Worm (Caenorhabditis elegans) whole organism, early embryonic: Measurements from ENCODE around the gene grd-2.

Source experiments
- B0310.2 ChIP-seq: sonication (generic microtip); optimal IDR thresholded peaks from 2 replicates; lab custom pipeline; 2016; ENCODE audit warnings: mild to moderate bottlenecking, missing genetic modification characterization, missing compliant biosample characterization
- F13C5.2 ChIP-seq: sonication (generic microtip); optimal IDR thresholded peaks from 2 replicates; lab custom pipeline; 2017; ENCODE audit warnings: mild to moderate bottlenecking, missing genetic modification characterization, inconsistent platforms, missing compliant biosample characterization
- aly-1 ChIP-seq: sonication (generic microtip); optimal IDR thresholded peaks from 2 replicates; lab custom pipeline; 2016; ENCODE audit warnings: missing genetic modification characterization, missing compliant biosample characterization
- ama-1 ChIP-seq: fragments of 150-350 bp; optimal IDR thresholded peaks from 2 replicates; lab custom pipeline; 2014
- ceh-13 ChIP-seq: fragments of 200-800 bp; sonication (Bioruptor generic); optimal IDR thresholded peaks from 2 replicates; lab custom pipeline; 2018; ENCODE audit warnings: mild to moderate bottlenecking, missing genetic modification characterization, missing compliant biosample characterization
- ceh-36 ChIP-seq: sonication (generic microtip); optimal IDR thresholded peaks from 2 replicates; lab custom pipeline; 2016; ENCODE audit warnings: missing genetic modification characterization, inconsistent platforms, missing compliant biosample characterization
- ets-7 ChIP-seq: sonication (generic microtip); optimal IDR thresholded peaks from 2 replicates; lab custom pipeline; 2016; ENCODE audit warnings: missing genotype, missing genetic modification characterization, missing compliant biosample characterization
- flt-1 ChIP-seq: fragments of 200-800 bp; sonication (Bioruptor generic); IDR thresholded peaks from 2 replicates; pipeline ENCODE4 v1.3.6; 2022; ENCODE audit warnings: missing genetic modification characterization, missing compliant biosample characterization
- hmbx-1 ChIP-seq: sonication (generic microtip); optimal IDR thresholded peaks from 2 replicates; lab custom pipeline; 2016; ENCODE audit warnings: mild to moderate bottlenecking, missing genetic modification characterization, missing compliant biosample characterization
- hmg-4 ChIP-seq: fragments of 200-800 bp; sonication (Bioruptor generic); optimal IDR thresholded peaks from 2 replicates; lab custom pipeline; 2018; ENCODE audit warnings: mild to moderate bottlenecking, missing genetic modification characterization, missing compliant biosample characterization
- hnd-1 ChIP-seq: sonication (generic microtip); optimal IDR thresholded peaks from 2 replicates; lab custom pipeline; 2016; ENCODE audit warnings: missing genetic modification characterization, missing compliant biosample characterization
- pes-1 ChIP-seq: fragments of 200-800 bp; sonication (Bioruptor generic); IDR thresholded peaks from 2 replicates; pipeline ENCODE4 v1.3.6; 2022; ENCODE audit warnings: missing genetic modification reagents, missing genetic modification characterization, missing compliant biosample characterization
- scrt-1 ChIP-seq: fragments of 200-800 bp; sonication (Bioruptor generic); IDR thresholded peaks from 2 replicates; pipeline ENCODE4 v1.3.6; 2022; ENCODE audit warnings: missing genetic modification characterization, missing compliant biosample characterization
- sea-1 ChIP-seq: fragments of 200-800 bp; sonication (Bioruptor generic); conservative IDR thresholded peaks from 2 replicates; pipeline ENCODE4 v1.3.6; 2022; ENCODE audit warnings: missing genetic modification characterization, missing compliant biosample characterization
- tbx-11 ChIP-seq: fragments of 200-800 bp; sonication (Bioruptor generic); IDR thresholded peaks from 2 replicates; pipeline ENCODE4 v1.3.6; 2022; ENCODE audit warnings: missing genetic modification characterization, missing compliant biosample characterization
- tbx-37 ChIP-seq: fragments of 200-800 bp; sonication (Bioruptor generic); conservative IDR thresholded peaks from 2 replicates; pipeline ENCODE4 v1.3.6; 2022; ENCODE audit warnings: missing genetic modification reagents, missing genetic modification characterization, missing compliant biosample characterization
- tra-4 ChIP-seq: sonication (generic microtip); optimal IDR thresholded peaks from 2 replicates; lab custom pipeline; 2017; ENCODE audit warnings: missing genetic modification characterization, missing compliant biosample characterization

grd-2 gene

ce11 chrV:20631255-20631654 lies 21.7 kb downstream of the grd-2 start, which contains the start of gene F46B3.14:
Gene F46B3.14, minus strand, starts transcription at chrV:20631355.
- TF ChIP-seq tra-4 (tag; lab: Kevin White, UChicago) (no peak), hmg-4 (no peak), ama-1 (lab: Kevin White, UChicago) (no peak), B0310.2 (tag; lab: Kevin White, UChicago) (no peak), ets-7 (tag; lab: Kevin White, UChicago) (no peak), aly-1 (tag; lab: Kevin White, UChicago) (no peak), ceh-36 (no peak), ceh-13 (no peak)

DNA sequence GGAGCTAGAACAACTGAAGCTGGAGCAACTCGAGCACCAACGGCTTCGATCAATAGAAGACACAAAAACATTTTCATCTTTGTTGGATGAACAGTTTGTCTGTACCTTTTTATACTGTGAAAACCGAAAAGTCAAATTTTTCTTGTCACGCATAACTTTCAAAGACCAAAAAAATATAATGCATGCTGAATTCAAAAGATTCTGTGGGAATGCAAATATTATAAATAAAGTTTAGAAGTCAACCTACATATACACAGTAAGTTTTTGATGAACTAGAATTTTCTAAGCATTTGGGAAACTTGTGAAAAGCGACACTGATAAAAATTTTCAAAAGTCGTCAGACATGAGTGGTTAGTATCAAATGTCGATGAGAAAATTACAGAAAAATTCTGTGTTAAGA lies 24.0 kb downstream of the grd-2 start, which contains the start of gene F46B3.15:
Gene F46B3.15, minus strand, starts transcription at position 101 of the 400 bp plus-strand sequence.
- no peak for TF ChIP-seq flt-1 (GFP tag; lab: Robert Waterston, UW)
- no peak for TF ChIP-seq B0310.2 (tag; lab: Kevin White, UChicago)

DNA sequence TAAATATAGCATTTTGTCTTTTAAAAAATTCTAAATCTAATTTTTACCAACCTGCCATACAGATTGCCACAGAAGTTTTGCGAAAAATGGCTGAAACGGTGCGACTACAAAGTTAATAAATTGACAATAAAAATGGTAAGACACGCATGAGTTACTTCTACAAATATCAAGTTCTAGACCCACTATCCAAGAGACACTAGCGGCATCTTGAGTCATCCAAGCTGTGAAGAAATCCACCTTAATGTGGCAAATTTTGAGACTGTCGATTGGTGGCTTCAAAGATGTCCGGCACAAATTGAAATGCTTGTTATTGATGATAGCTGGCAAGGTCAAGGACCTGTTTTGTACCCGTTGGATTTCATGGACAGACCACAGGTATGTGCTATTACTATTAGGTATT lies 24.7 kb downstream of the grd-2 start, which contains the start of gene F46B3.16:
Gene F46B3.16, plus strand, starts transcription at position 301 of the 400 bp plus-strand sequence.
- TF ChIP-seq ets-7 (tag; lab: Kevin White, UChicago) (no peak), ceh-36 (no peak), B0310.2 (tag; lab: Kevin White, UChicago) (no peak)

DNA sequence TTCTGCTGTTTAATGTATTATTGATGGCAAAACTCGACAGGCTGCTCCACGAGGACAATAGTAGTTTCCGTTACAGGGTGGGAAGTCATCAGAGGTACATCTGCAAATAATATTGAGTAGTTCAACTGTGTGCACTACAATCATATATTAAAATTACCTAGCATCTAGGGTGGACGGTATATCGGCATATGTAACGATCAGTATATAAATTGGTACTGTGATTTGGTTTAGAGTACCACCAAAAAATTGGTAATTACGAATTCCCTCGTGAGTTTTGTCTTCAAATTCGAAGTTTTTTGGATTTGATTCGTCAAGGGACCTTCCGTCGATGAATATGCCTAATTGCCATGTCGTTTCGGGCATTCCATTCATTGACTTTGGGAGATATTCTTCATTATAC lies 27.3 kb downstream of the grd-2 start, which contains the start of gene ttr-13:
Gene ttr-13, minus strand, starts transcription at position 101 of the 400 bp plus-strand sequence.
- no peak for TF ChIP-seq ama-1 (lab: Kevin White, UChicago)
- no peak for TF ChIP-seq scrt-1
- TF ChIP-seq ets-7 (tag; lab: Kevin White, UChicago): no peak
- no peak for TF ChIP-seq hnd-1 (tag; lab: Kevin White, UChicago)
- TF ChIP-seq flt-1 (GFP tag; lab: Robert Waterston, UW): no peak
- no peak for TF ChIP-seq sea-1 (GFP tag; lab: Robert Waterston, UW)
- TF ChIP-seq B0310.2 (tag; lab: Kevin White, UChicago): no peak
- no peak for TF ChIP-seq F13C5.2 (tag; lab: Kevin White, UChicago)
- no peak for TF ChIP-seq ceh-36
- no peak for TF ChIP-seq hmbx-1 (tag; lab: Kevin White, UChicago)
- TF ChIP-seq tbx-11 (GFP tag; lab: Robert Waterston, UW): no peak
- no peak for TF ChIP-seq pes-1 (GFP tag; lab: Robert Waterston, UW)
- no peak for TF ChIP-seq ceh-13

DNA sequence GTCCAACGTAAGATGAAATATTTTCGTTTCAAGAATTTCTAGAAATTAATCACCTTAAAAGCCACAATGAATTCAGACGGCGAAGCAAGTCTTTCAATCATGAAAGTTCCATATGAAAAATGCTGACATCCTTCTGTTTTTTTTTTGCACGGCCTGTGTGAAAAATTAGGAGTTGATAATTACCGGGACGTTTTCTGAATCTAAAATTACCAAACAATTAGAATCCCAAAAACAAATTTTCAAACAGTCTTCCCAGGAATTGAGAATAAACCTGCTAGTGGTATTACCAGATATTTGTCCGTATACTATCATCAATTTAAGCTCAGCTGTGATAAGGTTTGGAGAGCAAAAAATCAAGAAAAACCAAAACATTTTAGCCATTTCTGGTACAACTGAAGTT lies 28.8 kb downstream of the grd-2 start, which contains the start of gene Y44A6B.3:
Gene Y44A6B.3, minus strand, starts transcription at position 101 of the 400 bp plus-strand sequence.
- TF ChIP-seq flt-1 (GFP tag; lab: Robert Waterston, UW) (no peak), F13C5.2 (tag; lab: Kevin White, UChicago) (no peak), sea-1 (GFP tag; lab: Robert Waterston, UW) (no peak), pes-1 (GFP tag; lab: Robert Waterston, UW) (no peak), tbx-37 (no peak), tbx-11 (GFP tag; lab: Robert Waterston, UW) (no peak), aly-1 (tag; lab: Kevin White, UChicago) (no peak)

- TF ChIP-seq pes-1 (GFP tag; lab: Robert Waterston, UW): no peak
- no peak for TF ChIP-seq hnd-1 (tag; lab: Kevin White, UChicago)
- TF ChIP-seq tra-4 (tag; lab: Kevin White, UChicago): no peak
- no peak for TF ChIP-seq tbx-11 (GFP tag; lab: Robert Waterston, UW)
- no peak for TF ChIP-seq sea-1 (GFP tag; lab: Robert Waterston, UW)
- TF ChIP-seq B0310.2 (tag; lab: Kevin White, UChicago): no peak
- no peak for TF ChIP-seq scrt-1
- TF ChIP-seq ceh-36: no peak
- TF ChIP-seq flt-1 (GFP tag; lab: Robert Waterston, UW): no peak
- no peak for TF ChIP-seq hmbx-1 (tag; lab: Kevin White, UChicago)
- TF ChIP-seq tbx-37: no peak
- no peak for TF ChIP-seq hmg-4
- TF ChIP-seq F13C5.2 (tag; lab: Kevin White, UChicago): no peak
- TF ChIP-seq ama-1 (lab: Kevin White, UChicago): no peak
- no peak for TF ChIP-seq ceh-13
- TF ChIP-seq aly-1 (tag; lab: Kevin White, UChicago): no peak
- no peak for TF ChIP-seq ets-7 (tag; lab: Kevin White, UChicago)
Measured at ce11 chrV:20639294-20639693, 29.7 kb downstream of the grd-2 start, which contains the start of gene srxa-14. Gene srxa-14, plus strand, starts transcription at chrV:20639594.

ce11 chrV:20641896-20642295 lies 32.3 kb downstream of the grd-2 start, which contains the start of gene srxa-15:
Gene srxa-15, plus strand, starts transcription at chrV:20642196.
- TF ChIP-seq sea-1 (GFP tag; lab: Robert Waterston, UW): no peak
- no peak for TF ChIP-seq scrt-1
- TF ChIP-seq flt-1 (GFP tag; lab: Robert Waterston, UW): no peak
- no peak for TF ChIP-seq pes-1 (GFP tag; lab: Robert Waterston, UW)
- TF ChIP-seq tra-4 (tag; lab: Kevin White, UChicago): no peak
- TF ChIP-seq ama-1 (lab: Kevin White, UChicago): no peak
- TF ChIP-seq hmbx-1 (tag; lab: Kevin White, UChicago): no peak
- no peak for TF ChIP-seq ceh-13
- no peak for TF ChIP-seq ceh-36
- no peak for TF ChIP-seq hmg-4
- TF ChIP-seq F13C5.2 (tag; lab: Kevin White, UChicago): no peak
- TF ChIP-seq hnd-1 (tag; lab: Kevin White, UChicago): no peak
- TF ChIP-seq tbx-37: no peak
- TF ChIP-seq B0310.2 (tag; lab: Kevin White, UChicago): no peak
- TF ChIP-seq ets-7 (tag; lab: Kevin White, UChicago): no peak
- no peak for TF ChIP-seq aly-1 (tag; lab: Kevin White, UChicago)
- TF ChIP-seq tbx-11 (GFP tag; lab: Robert Waterston, UW): no peak

DNA sequence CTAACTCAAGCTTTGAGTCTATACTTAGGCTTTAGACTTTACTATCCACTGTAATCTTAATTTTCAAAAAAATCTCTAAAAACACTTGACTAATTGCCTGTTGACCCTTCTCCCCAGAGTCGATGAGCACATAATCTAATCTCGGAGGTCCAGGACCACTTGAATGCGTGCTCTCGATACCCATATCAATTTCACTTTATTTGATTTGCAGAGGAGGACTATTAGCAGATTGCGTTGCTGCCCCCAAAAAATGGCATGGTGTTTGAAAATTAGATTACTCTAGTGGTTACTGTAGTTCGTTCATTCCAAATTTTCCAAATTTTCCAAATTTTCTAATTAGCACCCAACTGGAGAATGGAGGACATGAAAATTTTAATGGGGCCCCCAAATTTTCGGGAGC lies 35.9 kb downstream of the grd-2 start:
- TF ChIP-seq hmg-4: no peak
- TF ChIP-seq ama-1 (lab: Kevin White, UChicago): no peak
- no peak for TF ChIP-seq sea-1 (GFP tag; lab: Robert Waterston, UW)
- TF ChIP-seq aly-1 (tag; lab: Kevin White, UChicago): no peak
- no peak for TF ChIP-seq tbx-37
- TF ChIP-seq B0310.2 (tag; lab: Kevin White, UChicago): no peak
- TF ChIP-seq ceh-13: no peak
- TF ChIP-seq hnd-1 (tag; lab: Kevin White, UChicago): no peak
- TF ChIP-seq ets-7 (tag; lab: Kevin White, UChicago): no peak
- no peak for TF ChIP-seq scrt-1
